Worm (Caenorhabditis elegans) whole organism, young adult: ENCODE data around the gene cyp-14A3.

Experiments used
- B0336.3 ChIP-seq: fragments of 200-800 bp; sonication (Bioruptor generic); IDR thresholded peaks from 2 replicates; pipeline ENCODE4 v1.3.6; 2022; ENCODE audit warnings: missing genetic modification characterization, missing compliant biosample characterization
- chd-7 ChIP-seq: sonication (generic microtip); optimal IDR thresholded peaks from 2 replicates; lab custom pipeline; 2016; ENCODE audit warnings: mild to moderate bottlenecking, missing genetic modification characterization, moderate library complexity, missing compliant biosample characterization
- dpl-1 ChIP-seq: fragments of 150-350 bp; optimal IDR thresholded peaks from 2 replicates; lab custom pipeline; 2014; ENCODE audit warnings: missing biosample characterization, missing genetic modification reagents, missing genetic modification characterization
- let-607 ChIP-seq, 2 experiments: fragments of 200-800 bp in 1 of 2; sonication (Bioruptor generic) in 1 of 2; sonication (generic microtip) in 1 of 2; optimal IDR thresholded peaks; 2 replicates each; lab custom pipeline; 2016 to 2018; ENCODE audit warnings: mild to moderate bottlenecking in 2 of 2, missing compliant biosample characterization in 2 of 2, missing genetic modification characterization in 2 of 2, moderate library complexity in 2 of 2, missing genotype in 1 of 2
- lin-40 ChIP-seq: sonication (generic microtip); optimal IDR thresholded peaks from 2 replicates; lab custom pipeline; 2016; ENCODE audit warnings: missing genetic modification characterization, mild to moderate bottlenecking, missing compliant biosample characterization, missing genotype, missing genetic modification reagents

ce11 chrX:13242231-13242630 lies 31.8 kb downstream of the cyp-14A3 start, which contains the start of gene K08H2.5:
- no peak for TF ChIP-seq lin-40
- TF ChIP-seq chd-7, result no peak
- TF ChIP-seq B0336.3 (GFP tag; lab: Robert Waterston, UW), result no peak
- TF ChIP-seq let-607 (tag; optimal IDR thresholded peaks at IDR 0.05; lab: Kevin White, UChicago), result no peak
- no peak for TF ChIP-seq dpl-1 (GFP tag; lab: Kevin White, UChicago)
